Worm (Caenorhabditis elegans) whole organism, mixed stage, embryonic: ENCODE measurements around the gene glb-25.

ENCODE experiments used
- blmp-1 ChIP-seq: fragments of 150-350 bp; optimal IDR thresholded peaks from 2 replicates; lab custom pipeline; 2014; ENCODE audit warnings: missing biosample characterization, missing genetic modification characterization
- flh-1 ChIP-seq: fragments of 200-800 bp; sonication (Bioruptor generic); optimal IDR thresholded peaks from 2 replicates; lab custom pipeline; 2018; ENCODE audit warnings: mild to moderate bottlenecking, missing genetic modification characterization, moderate library complexity, missing compliant biosample characterization
- lin-13 ChIP-seq: fragments of 150-350 bp; optimal IDR thresholded peaks from 2 replicates; lab custom pipeline; 2014; ENCODE audit warnings: missing biosample characterization, missing genetic modification characterization
- mep-1 ChIP-seq: fragments of 150-350 bp; optimal IDR thresholded peaks from 2 replicates; lab custom pipeline; 2017; ENCODE audit warnings: missing biosample characterization, missing genetic modification reagents, missing genetic modification characterization, inconsistent platforms
- nhr-237 ChIP-seq: fragments of 150-350 bp; optimal IDR thresholded peaks from 2 replicates; lab custom pipeline; 2014; ENCODE audit warnings: missing biosample characterization, missing genetic modification characterization
- unc-62 ChIP-seq: fragments of 150-350 bp; optimal IDR thresholded peaks from 2 replicates; lab custom pipeline; 2014; ENCODE audit warnings: missing biosample characterization, missing genetic modification reagents, missing genetic modification characterization
- zip-8 ChIP-seq: fragments of 150-350 bp; optimal IDR thresholded peaks from 2 replicates; lab custom pipeline; 2014; ENCODE audit warnings: missing biosample characterization, missing genetic modification characterization
- ztf-11 ChIP-seq: fragments of 150-350 bp; optimal IDR thresholded peaks from 2 replicates; lab custom pipeline; 2014; ENCODE audit warnings: missing biosample characterization, missing genetic modification characterization

- no peak for TF ChIP-seq nhr-237 (tag; lab: Kevin White, UChicago)
- no peak for TF ChIP-seq lin-13 (tag; lab: Kevin White, UChicago)
- no peak for TF ChIP-seq mep-1 (tag; lab: Kevin White, UChicago)
- no peak for TF ChIP-seq unc-62 (GFP tag; lab: Kevin White, UChicago)
- no peak for TF ChIP-seq blmp-1
- no peak for TF ChIP-seq ztf-11
- TF ChIP-seq flh-1 (GFP tag; lab: Kevin White, UChicago) = no peak
- TF ChIP-seq zip-8 (tag; lab: Kevin White, UChicago) = no peak
Measured at ce11 chrV:1989220-1989619, 51.2 kb downstream of the glb-25 start.
